Fruit fly (Drosophila melanogaster) whole organism, adult: ENCODE data around the gene Gycbeta100B.
A peak's percentile ranks its signal among the peaks of the same experiment; 100 is the strongest.

Source experiments
- CG14711 ChIP-seq: fragments of 200-800 bp; sonication (Bioruptor generic); optimal IDR thresholded peaks from 2 replicates; lab custom pipeline; 2018; ENCODE audit warnings: missing biosample characterization, mild to moderate bottlenecking, missing genetic modification characterization, moderate library complexity
- CG1620 ChIP-seq: fragments of 200-800 bp; sonication (Bioruptor generic); optimal IDR thresholded peaks from 2 replicates; lab custom pipeline; 2016; ENCODE audit warnings: missing biosample characterization, missing genetic modification characterization
- CG33017 ChIP-seq: fragments of 200-800 bp; sonication (Bioruptor generic); optimal IDR thresholded peaks from 2 replicates; lab custom pipeline; 2018; ENCODE audit warnings: missing biosample characterization, mild to moderate bottlenecking, missing genetic modification characterization, moderate library complexity
- CG7045 ChIP-seq: fragments of 200-800 bp; sonication (Bioruptor generic); optimal IDR thresholded peaks from 2 replicates; lab custom pipeline; 2017; ENCODE audit warnings: missing biosample characterization, mild to moderate bottlenecking, missing genetic modification characterization
- CG7101 ChIP-seq: fragments of 200-800 bp; sonication (Bioruptor generic); optimal IDR thresholded peaks from 2 replicates; lab custom pipeline; 2018; ENCODE audit warnings: missing biosample characterization, mild to moderate bottlenecking, missing genetic modification characterization, moderate library complexity
- Mnt ChIP-seq: fragments of 200-800 bp; sonication (Bioruptor generic); optimal IDR thresholded peaks from 2 replicates; lab custom pipeline; 2016; ENCODE audit warnings: missing biosample characterization, mild to moderate bottlenecking, missing genetic modification characterization
- pad ChIP-seq: fragments of 200-800 bp; sonication (Bioruptor generic); optimal IDR thresholded peaks from 3 replicates; lab custom pipeline; 2017; ENCODE audit warnings: missing biosample characterization, missing genetic modification characterization, mild to moderate bottlenecking, moderate library complexity, missing genetic modification reagents

- TF ChIP-seq pad (GFP tag; lab: Kevin White, UChicago), result no peak
- TF ChIP-seq CG1620, result no peak
- peak; percentile 1 for TF ChIP-seq CG7045 (GFP tag; lab: Kevin White, UChicago)
- TF ChIP-seq Mnt (GFP tag; lab: Kevin White, UChicago), result no peak
- no peak for TF ChIP-seq CG33017
- TF ChIP-seq CG14711 (tag; lab: Kevin White, UChicago), result no peak
- no peak for TF ChIP-seq CG7101 (tag; lab: Kevin White, UChicago)
These were observed at the start of gene Gycbeta100B for dm6 chr3R:31134056-31134455.
